Worm (Caenorhabditis elegans) whole organism, late embryonic: ENCODE results near the gene ZK673.1.
A peak's percentile ranks its signal among the peaks of the same experiment; 100 is the strongest.
"Not testable (repeated sequence)": the region's sequence is repeated elsewhere in the genome, so short reads cannot be mapped to it uniquely, and the experiment has no call there.

Source experiments
- C08G9.2 ChIP-seq: sonication (generic microtip); optimal IDR thresholded peaks from 2 replicates; lab custom pipeline; 2016; ENCODE audit warnings: mild to moderate bottlenecking, missing genetic modification characterization, moderate library complexity, missing compliant biosample characterization
- C38D4.7 ChIP-seq: fragments of 200-800 bp; sonication (Bioruptor generic); optimal IDR thresholded peaks from 2 replicates; lab custom pipeline; 2018; ENCODE audit warnings: mild to moderate bottlenecking, missing genetic modification characterization, moderate library complexity, missing compliant biosample characterization
- K02D7.2 ChIP-seq: sonication (generic microtip); optimal IDR thresholded peaks from 2 replicates; lab custom pipeline; 2017; ENCODE audit warnings: mild to moderate bottlenecking, missing genetic modification characterization, missing compliant biosample characterization
- Y22D7AL.16 ChIP-seq: sonication (generic microtip); optimal IDR thresholded peaks from 2 replicates; lab custom pipeline; 2016; ENCODE audit warnings: missing genetic modification characterization, missing compliant biosample characterization
- ahr-1 ChIP-seq: sonication (generic microtip); optimal IDR thresholded peaks from 2 replicates; lab custom pipeline; 2016; ENCODE audit warnings: missing genetic modification characterization, missing compliant biosample characterization
- ceh-2 ChIP-seq: sonication (generic microtip); optimal IDR thresholded peaks from 2 replicates; lab custom pipeline; 2016; ENCODE audit warnings: missing genotype, missing genetic modification characterization, missing compliant biosample characterization
- ceh-22 ChIP-seq: sonication (generic microtip); optimal IDR thresholded peaks from 2 replicates; lab custom pipeline; 2017; ENCODE audit warnings: missing biosample characterization, missing genetic modification characterization
- ceh-31 ChIP-seq: sonication (generic microtip); optimal IDR thresholded peaks from 2 replicates; lab custom pipeline; 2016; ENCODE audit warnings: missing genetic modification characterization, missing compliant biosample characterization
- ceh-48 ChIP-seq: sonication (generic microtip); optimal IDR thresholded peaks from 2 replicates; lab custom pipeline; 2016; ENCODE audit warnings: missing genetic modification characterization, inconsistent platforms, missing compliant biosample characterization
- ceh-9 ChIP-seq: sonication (generic microtip); optimal IDR thresholded peaks from 2 replicates; lab custom pipeline; 2016; ENCODE audit warnings: mild to moderate bottlenecking, missing genetic modification characterization, inconsistent platforms, missing compliant biosample characterization
- dmd-4 ChIP-seq: sonication (generic microtip); optimal IDR thresholded peaks from 2 replicates; lab custom pipeline; 2016; ENCODE audit warnings: borderline replicate concordance, missing genetic modification characterization, missing compliant biosample characterization
- elt-2 ChIP-seq: sonication (generic microtip); optimal IDR thresholded peaks from 2 replicates; lab custom pipeline; 2016; ENCODE audit warnings: missing genetic modification reagents, missing genetic modification characterization, missing compliant biosample characterization
- ets-4 ChIP-seq: sonication (generic microtip); optimal IDR thresholded peaks from 2 replicates; lab custom pipeline; 2016; ENCODE audit warnings: missing genetic modification characterization, missing compliant biosample characterization
- eyg-1 ChIP-seq: sonication (generic microtip); optimal IDR thresholded peaks from 2 replicates; lab custom pipeline; 2016; ENCODE audit warnings: missing genotype, missing genetic modification characterization, missing compliant biosample characterization
- fkh-10 ChIP-seq: fragments of 150-350 bp; optimal IDR thresholded peaks from 2 replicates; lab custom pipeline; 2014; ENCODE audit warnings: missing biosample characterization, missing genetic modification reagents, missing genetic modification characterization
- fkh-6 ChIP-seq: sonication (generic microtip); optimal IDR thresholded peaks from 2 replicates; lab custom pipeline; 2016; ENCODE audit warnings: missing genetic modification characterization, missing compliant biosample characterization
- hlh-30 ChIP-seq: sonication (generic microtip); optimal IDR thresholded peaks from 2 replicates; lab custom pipeline; 2017; ENCODE audit warnings: antibody characterized with exemption, missing genetic modification characterization, missing compliant biosample characterization; ENCODE audit not compliant: insufficient read depth
- hlh-8 ChIP-seq: sonication (generic microtip); optimal IDR thresholded peaks from 2 replicates; lab custom pipeline; 2016; ENCODE audit warnings: missing genotype, missing genetic modification characterization, missing compliant biosample characterization
- lim-6 ChIP-seq: sonication (generic microtip); optimal IDR thresholded peaks from 2 replicates; lab custom pipeline; 2016; ENCODE audit warnings: missing genetic modification characterization, missing compliant biosample characterization
- mec-3 ChIP-seq: sonication (generic microtip); optimal IDR thresholded peaks from 2 replicates; lab custom pipeline; 2016; ENCODE audit warnings: borderline replicate concordance, missing genetic modification characterization, missing compliant biosample characterization
- nfya-1 ChIP-seq: sonication (generic microtip); optimal IDR thresholded peaks from 2 replicates; lab custom pipeline; 2017; ENCODE audit warnings: missing genetic modification characterization, mild to moderate bottlenecking, missing compliant biosample characterization, antibody characterized with exemption, moderate library complexity
- nhr-232 ChIP-seq: sonication (generic microtip); optimal IDR thresholded peaks from 2 replicates; lab custom pipeline; 2016; ENCODE audit warnings: missing genetic modification characterization, missing compliant biosample characterization
- pros-1 ChIP-seq: fragments of 150-350 bp; optimal IDR thresholded peaks from 2 replicates; lab custom pipeline; 2014; ENCODE audit warnings: missing biosample characterization, missing genetic modification reagents, missing genetic modification characterization
- rnt-1 ChIP-seq: sonication (generic microtip); optimal IDR thresholded peaks from 2 replicates; lab custom pipeline; 2016; ENCODE audit warnings: missing genetic modification characterization, missing compliant biosample characterization
- sdc-2 ChIP-seq: sonication (generic microtip); optimal IDR thresholded peaks from 2 replicates; lab custom pipeline; 2016; ENCODE audit warnings: missing genotype, missing genetic modification characterization, missing compliant biosample characterization
- sox-2 ChIP-seq: fragments of 200-800 bp; sonication (Bioruptor generic); IDR thresholded peaks from 2 replicates; pipeline ENCODE4 v1.3.6; 2022; ENCODE audit warnings: missing genetic modification reagents, missing genetic modification characterization, missing compliant biosample characterization
- tbx-2 ChIP-seq: sonication (generic microtip); optimal IDR thresholded peaks from 2 replicates; lab custom pipeline; 2016; ENCODE audit warnings: missing genetic modification characterization, missing compliant biosample characterization
- tbx-7 ChIP-seq: sonication (generic microtip); optimal IDR thresholded peaks from 2 replicates; lab custom pipeline; 2016; ENCODE audit warnings: missing genotype, missing genetic modification characterization, missing compliant biosample characterization
- unc-42 ChIP-seq: sonication (generic microtip); optimal IDR thresholded peaks from 2 replicates; lab custom pipeline; 2016; ENCODE audit warnings: missing genotype, missing genetic modification characterization, missing compliant biosample characterization
- unc-86 ChIP-seq: sonication (generic microtip); optimal IDR thresholded peaks from 2 replicates; lab custom pipeline; 2016; ENCODE audit warnings: missing genetic modification characterization, missing compliant biosample characterization
- zip-5 ChIP-seq: sonication (generic microtip); optimal IDR thresholded peaks from 2 replicates; lab custom pipeline; 2016; ENCODE audit warnings: missing genetic modification characterization, missing compliant biosample characterization
- ztf-16 ChIP-seq: sonication (generic microtip); optimal IDR thresholded peaks from 2 replicates; lab custom pipeline; 2017; ENCODE audit warnings: missing genetic modification characterization, missing compliant biosample characterization

ZK673.1 gene

ce11 chrII:10442846-10443245 is at the start of gene ZK673.1:
Gene ZK673.1 (plus strand): TSS chrII:10443146.
- TF ChIP-seq ceh-22 (tag; lab: Kevin White, UChicago); hlh-30 (tag; lab: Kevin White, UChicago); fkh-10 (GFP tag; lab: Kevin White, UChicago): not testable (repeated sequence)

DNA sequence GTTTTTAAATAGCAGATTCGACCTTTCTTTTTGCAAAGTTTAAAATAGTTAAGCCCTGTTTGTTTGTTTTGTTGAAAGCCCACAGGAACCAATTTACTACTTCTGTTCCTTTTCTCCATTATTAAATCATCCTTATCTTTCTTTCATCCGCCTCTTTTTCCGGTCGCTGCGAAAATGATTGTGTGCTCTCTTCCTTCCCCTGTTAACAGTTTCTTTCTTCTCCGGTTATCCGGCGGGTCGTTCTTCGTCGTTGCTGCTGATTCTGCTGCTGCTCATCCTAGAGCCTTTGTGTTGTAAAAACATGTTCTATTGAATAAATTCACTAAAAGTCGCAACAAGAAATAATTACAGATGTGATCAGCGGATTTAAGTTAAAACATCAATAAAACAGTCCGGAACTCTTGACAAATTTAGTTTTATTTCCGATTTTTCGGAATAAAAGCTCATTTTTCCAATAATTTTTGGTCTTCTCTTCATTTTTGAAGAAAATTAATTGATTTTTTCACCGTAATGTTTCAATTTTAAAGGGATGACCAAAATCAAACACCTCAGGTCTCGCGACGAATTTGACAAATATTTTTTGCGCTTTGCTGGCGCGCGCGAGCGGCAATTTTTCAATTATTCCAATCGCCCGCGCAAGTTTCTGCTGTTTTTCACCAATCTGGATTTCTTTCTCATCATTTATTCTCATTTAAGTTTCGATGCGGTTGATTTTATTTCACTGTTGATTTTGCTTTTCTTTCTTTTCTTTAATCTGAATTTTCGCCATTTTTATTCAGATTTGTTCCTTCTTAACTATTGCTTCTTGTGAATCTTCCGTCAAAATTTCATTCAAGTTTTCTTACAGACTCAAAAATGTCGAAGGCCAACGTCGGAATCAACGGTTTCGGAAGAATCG is 49.4 kb upstream of the ZK673.1 start, which contains the start of gene gpd-1:
Gene gpd-1 (plus strand): TSS at position 848 of the 898 bp plus-strand sequence.
- TF ChIP-seq C08G9.2 (tag; lab: Kevin White, UChicago) (no peak), lim-6 (tag; lab: Kevin White, UChicago) (no peak), unc-42 (tag; lab: Kevin White, UChicago) (no peak), ceh-9 (no peak), sox-2 (GFP tag; lab: Robert Waterston, UW) (no peak)

ce11 chrII:10395303-10395757 is 47.6 kb upstream of the ZK673.1 start, which contains the start of gene T09F3.4:
Gene T09F3.4 (plus strand): TSS chrII:10395707.
- TF ChIP-seq zip-5 (tag; lab: Kevin White, UChicago) (peak; percentile 29), pros-1 (tag; lab: Kevin White, UChicago) (no peak), ceh-31 (peak; percentile 70), C08G9.2 (tag; lab: Kevin White, UChicago) (peak; percentile 80), elt-2 (tag; lab: Kevin White, UChicago) (peak; percentile 28), ahr-1 (tag; lab: Kevin White, UChicago) (no peak), tbx-7 (tag; lab: Kevin White, UChicago) (peak; percentile 48), fkh-6 (tag; lab: Kevin White, UChicago) (peak; percentile 15), dmd-4 (tag; lab: Kevin White, UChicago) (no peak), ceh-2 (tag; lab: Kevin White, UChicago) (peak; percentile 69), tbx-2 (tag; lab: Kevin White, UChicago) (peak; percentile 70), unc-42 (tag; lab: Kevin White, UChicago) (no peak), ets-4 (peak; percentile 64)

- no peak for TF ChIP-seq ceh-22 (tag; lab: Kevin White, UChicago)
- no peak for TF ChIP-seq unc-42 (tag; lab: Kevin White, UChicago)
- no peak for TF ChIP-seq Y22D7AL.16 (tag; lab: Kevin White, UChicago)
- TF ChIP-seq sdc-2 (tag; lab: Kevin White, UChicago), result no peak
- TF ChIP-seq K02D7.2 (tag; lab: Kevin White, UChicago), result no peak
- no peak for TF ChIP-seq eyg-1
- TF ChIP-seq ztf-16 (tag; lab: Kevin White, UChicago), result no peak
- TF ChIP-seq C38D4.7 (GFP tag; lab: Kevin White, UChicago), result no peak
- TF ChIP-seq unc-86 (tag; lab: Kevin White, UChicago), result no peak
- no peak for TF ChIP-seq nhr-232 (tag; lab: Kevin White, UChicago)
- no peak for TF ChIP-seq ceh-48 (tag; lab: Kevin White, UChicago)
Measured at ce11 chrII:10396578-10396977, 46.4 kb upstream of the ZK673.1 start, which contains the start of gene T09F3.5. Gene T09F3.5 (plus strand): TSS chrII:10396878.

DNA sequence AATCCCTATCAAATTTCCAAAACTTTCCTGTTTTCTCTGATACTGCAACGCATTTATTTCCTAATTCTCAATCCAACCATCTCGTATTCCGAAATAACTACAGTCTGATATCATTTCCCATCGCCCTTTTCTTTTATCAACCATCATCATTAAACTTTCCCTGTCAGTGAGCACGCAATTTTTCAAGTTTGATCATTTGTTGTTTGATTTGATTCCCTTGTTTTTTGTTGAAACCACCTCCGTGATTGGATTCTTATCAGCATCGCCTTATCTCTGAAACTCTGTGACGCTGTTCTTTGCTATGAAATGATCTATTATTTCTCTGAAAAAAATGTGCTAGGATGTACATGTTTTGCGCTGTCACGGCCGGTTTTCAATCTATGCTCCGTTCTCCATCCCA is 40.0 kb upstream of the ZK673.1 start:
- TF ChIP-seq fkh-6 (tag; lab: Kevin White, UChicago), result no peak
- TF ChIP-seq elt-2 (tag; lab: Kevin White, UChicago), result peak; percentile 67

- TF ChIP-seq nfya-1 (tag; lab: Kevin White, UChicago) (no peak), ztf-16 (tag; lab: Kevin White, UChicago) (no peak), zip-5 (tag; lab: Kevin White, UChicago) (no peak), mec-3 (tag; lab: Kevin White, UChicago) (no peak), K02D7.2 (tag; lab: Kevin White, UChicago) (no peak), rnt-1 (no peak), hlh-8 (no peak), dmd-4 (tag; lab: Kevin White, UChicago) (no peak), hlh-30 (tag; lab: Kevin White, UChicago) (no peak)
Measured at ce11 chrII:10410989-10411388, 32.0 kb upstream of the ZK673.1 start, which contains the start of gene E04D5.5. Gene E04D5.5 (plus strand): TSS chrII:10411289.
